Worm (Caenorhabditis elegans) whole organism, L3 larva: ENCODE measurements around the gene F59E12.17.

Experiments used
- egl-5 ChIP-seq: fragments of 150-350 bp; optimal IDR thresholded peaks from 2 replicates; lab custom pipeline; 2017; ENCODE audit warnings: missing biosample characterization, missing genetic modification reagents, missing genetic modification characterization, inconsistent platforms
- fkh-2 ChIP-seq: fragments of 150-350 bp; optimal IDR thresholded peaks from 2 replicates; lab custom pipeline; 2014; ENCODE audit warnings: missing biosample characterization, missing genetic modification reagents, missing genetic modification characterization

The F59E12.17 gene

ce11 chrII:5599326-5600044 lies 49.8 kb downstream of the F59E12.17 start, which contains the start of gene C17G10.10 (continued):
- TF ChIP-seq egl-5 (tag; lab: Kevin White, UChicago) (peak; percentile 54), fkh-2 (tag; lab: Kevin White, UChicago) (no peak)
